Worm (Caenorhabditis elegans) whole organism, L3 larva: ENCODE data around the gene F16G10.6.

Experiments
- R02D3.7 ChIP-seq: fragments of 150-350 bp; optimal IDR thresholded peaks from 2 replicates; lab custom pipeline; 2014; ENCODE audit warnings: missing biosample characterization, missing genetic modification characterization
- ZK546.5 ChIP-seq: sonication (generic microtip); optimal IDR thresholded peaks from 2 replicates; lab custom pipeline; 2017; ENCODE audit warnings: missing biosample characterization, missing genetic modification characterization
- ama-1 ChIP-seq: fragments of 150-350 bp; optimal IDR thresholded peaks from 2 replicates; lab custom pipeline; 2018
- ceh-16 ChIP-seq: sonication (generic microtip); optimal IDR thresholded peaks from 2 replicates; lab custom pipeline; 2017; ENCODE audit warnings: missing biosample characterization, missing genetic modification characterization
- ceh-28 ChIP-seq: fragments of 150-350 bp; optimal IDR thresholded peaks from 2 replicates; lab custom pipeline; 2014; ENCODE audit warnings: missing biosample characterization, missing genetic modification reagents, missing genetic modification characterization
- ceh-82 ChIP-seq: fragments of 150-350 bp; optimal IDR thresholded peaks from 2 replicates; lab custom pipeline; 2014; ENCODE audit warnings: missing biosample characterization, missing genetic modification characterization
- ceh-9 ChIP-seq: sonication (generic microtip); optimal IDR thresholded peaks from 2 replicates; lab custom pipeline; 2018; ENCODE audit warnings: missing biosample characterization, missing genetic modification characterization
- egl-27 ChIP-seq: sonication (generic microtip); optimal IDR thresholded peaks from 4 replicates; lab custom pipeline; 2017; ENCODE audit warnings: missing biosample characterization, missing genetic modification reagents, missing genetic modification characterization
- elt-1 ChIP-seq: fragments of 150-350 bp; optimal IDR thresholded peaks from 2 replicates; lab custom pipeline; 2014; ENCODE audit warnings: missing biosample characterization, missing genetic modification characterization
- elt-2 ChIP-seq: sonication (generic microtip); optimal IDR thresholded peaks from 2 replicates; lab custom pipeline; 2016; ENCODE audit warnings: missing genetic modification reagents, mild to moderate bottlenecking, missing genetic modification characterization, missing compliant biosample characterization
- elt-3 ChIP-seq, 3 experiments: fragments of 150-350 bp in 1 of 3; sonication (generic microtip) in 2 of 3; optimal IDR thresholded peaks; 2 replicates in 2 of 3; 4 replicates in 1 of 3; lab custom pipeline; 2014 to 2017; ENCODE audit warnings: missing biosample characterization in 3 of 3, missing genetic modification characterization in 3 of 3
- eor-1 ChIP-seq, 2 experiments: fragments of 150-350 bp; optimal IDR thresholded peaks; 2 replicates each; lab custom pipeline; 2014 to 2018; ENCODE audit warnings: missing biosample characterization in 2 of 2, missing genetic modification characterization in 2 of 2
- fkh-10 ChIP-seq: sonication (generic microtip); optimal IDR thresholded peaks from 2 replicates; lab custom pipeline; 2017; ENCODE audit warnings: missing biosample characterization, missing genetic modification reagents, missing genetic modification characterization
- fkh-2 ChIP-seq: fragments of 150-350 bp; optimal IDR thresholded peaks from 2 replicates; lab custom pipeline; 2014; ENCODE audit warnings: missing biosample characterization, missing genetic modification reagents, missing genetic modification characterization
- fos-1 ChIP-seq: fragments of 150-350 bp; optimal IDR thresholded peaks from 2 replicates; lab custom pipeline; 2014; ENCODE audit warnings: missing biosample characterization, missing genetic modification characterization
- hmg-11 ChIP-seq: sonication (generic microtip); optimal IDR thresholded peaks from 2 replicates; lab custom pipeline; 2016; ENCODE audit warnings: missing genetic modification characterization, missing compliant biosample characterization
- jun-1 ChIP-seq: fragments of 150-350 bp; optimal IDR thresholded peaks from 2 replicates; lab custom pipeline; 2014; ENCODE audit warnings: missing biosample characterization, missing genetic modification reagents, missing genetic modification characterization
- lin-15B ChIP-seq: fragments of 150-350 bp; optimal IDR thresholded peaks from 2 replicates; lab custom pipeline; 2014; ENCODE audit warnings: missing biosample characterization, missing genetic modification characterization
- lin-39 ChIP-seq: fragments of 150-350 bp; optimal IDR thresholded peaks from 2 replicates; lab custom pipeline; 2018; ENCODE audit warnings: missing biosample characterization, missing genetic modification reagents, missing genetic modification characterization
- lsy-12 ChIP-seq: sonication (generic microtip); optimal IDR thresholded peaks from 2 replicates; lab custom pipeline; 2016; ENCODE audit warnings: mild to moderate bottlenecking, missing genetic modification characterization, missing compliant biosample characterization
- mdl-1 ChIP-seq: fragments of 150-350 bp; optimal IDR thresholded peaks from 2 replicates; lab custom pipeline; 2014; ENCODE audit warnings: missing biosample characterization, missing genetic modification characterization
- nfya-1 ChIP-seq: sonication (generic microtip); optimal IDR thresholded peaks from 2 replicates; lab custom pipeline; 2017; ENCODE audit warnings: missing genetic modification characterization, mild to moderate bottlenecking, missing compliant biosample characterization, antibody characterized with exemption, moderate library complexity; ENCODE audit not compliant: insufficient read depth
- nhr-11 ChIP-seq: fragments of 150-350 bp; optimal IDR thresholded peaks from 2 replicates; lab custom pipeline; 2014; ENCODE audit warnings: missing biosample characterization, missing genetic modification characterization
- nhr-12 ChIP-seq: fragments of 150-350 bp; optimal IDR thresholded peaks from 2 replicates; lab custom pipeline; 2014; ENCODE audit warnings: missing biosample characterization, missing genetic modification characterization
- nhr-23 ChIP-seq: fragments of 150-350 bp; optimal IDR thresholded peaks from 2 replicates; lab custom pipeline; 2014; ENCODE audit warnings: missing biosample characterization, missing genetic modification reagents, missing genetic modification characterization
- nhr-237 ChIP-seq: fragments of 150-350 bp; optimal IDR thresholded peaks from 2 replicates; lab custom pipeline; 2014; ENCODE audit warnings: missing biosample characterization, missing genetic modification characterization
- nhr-28 ChIP-seq: fragments of 150-350 bp; optimal IDR thresholded peaks from 2 replicates; lab custom pipeline; 2014; ENCODE audit warnings: missing biosample characterization, missing genetic modification characterization
- nhr-76 ChIP-seq: fragments of 150-350 bp; sonication (generic microtip); optimal IDR thresholded peaks from 5 replicates; lab custom pipeline; 2014; ENCODE audit warnings: missing biosample characterization, missing genetic modification characterization
- nhr-77 ChIP-seq: fragments of 150-350 bp; optimal IDR thresholded peaks from 2 replicates; lab custom pipeline; 2014; ENCODE audit warnings: missing biosample characterization, missing genetic modification characterization
- pha-4 ChIP-seq: fragments of 150-350 bp; optimal IDR thresholded peaks from 2 replicates; lab custom pipeline; 2014; ENCODE audit warnings: missing biosample characterization, missing genetic modification reagents, missing genetic modification characterization
- pqm-1 ChIP-seq: fragments of 150-350 bp; optimal IDR thresholded peaks from 2 replicates; lab custom pipeline; 2017; ENCODE audit warnings: missing biosample characterization, missing genetic modification characterization, inconsistent platforms
- sea-2 ChIP-seq: fragments of 150-350 bp; sonication (generic microtip); optimal IDR thresholded peaks from 4 replicates; lab custom pipeline; 2014; ENCODE audit warnings: missing biosample characterization, missing genetic modification reagents, missing genetic modification characterization
- snpc-4 ChIP-seq: fragments of 150-350 bp; optimal IDR thresholded peaks from 2 replicates; lab custom pipeline; 2014; ENCODE audit warnings: missing biosample characterization, missing genetic modification characterization
- tbx-2 ChIP-seq: sonication (generic microtip); optimal IDR thresholded peaks from 2 replicates; lab custom pipeline; 2016; ENCODE audit warnings: mild to moderate bottlenecking, missing genetic modification characterization, missing compliant biosample characterization
- unc-39 ChIP-seq: sonication (generic microtip); optimal IDR thresholded peaks from 4 replicates; lab custom pipeline; 2017; ENCODE audit warnings: missing biosample characterization, missing genetic modification characterization
- unc-62 ChIP-seq: fragments of 150-350 bp; sonication (generic microtip); optimal IDR thresholded peaks from 4 replicates; lab custom pipeline; 2014; ENCODE audit warnings: missing biosample characterization, missing genetic modification reagents, missing genetic modification characterization
- ztf-11 ChIP-seq: fragments of 150-350 bp; optimal IDR thresholded peaks from 2 replicates; lab custom pipeline; 2014; ENCODE audit warnings: missing biosample characterization, missing genetic modification characterization
- ztf-4 ChIP-seq: fragments of 150-350 bp; optimal IDR thresholded peaks from 2 replicates; lab custom pipeline; 2014; ENCODE audit warnings: missing biosample characterization, missing genetic modification characterization

Gene F16G10.6

ce11 chrII:2417889-2418288 lies 40.2 kb upstream of the F16G10.6 start, which contains the start of the genes F42G2.5 and F42G2.7:
TSS of gene F42G2.5 (minus strand) at chrII:2417989.
TSS of gene F42G2.7 (plus strand) at chrII:2418158.
- TF ChIP-seq elt-2 (tag; lab: Kevin White, UChicago): peak; percentile 44
- TF ChIP-seq nhr-28 (tag; lab: Kevin White, UChicago): no peak
- TF ChIP-seq elt-3 (tag; optimal IDR thresholded peaks at IDR 0.05; lab: Kevin White, UChicago): no peak
- TF ChIP-seq nhr-76: no peak
- TF ChIP-seq egl-27 (tag; lab: Kevin White, UChicago): no peak
- no peak for TF ChIP-seq pqm-1

DNA sequence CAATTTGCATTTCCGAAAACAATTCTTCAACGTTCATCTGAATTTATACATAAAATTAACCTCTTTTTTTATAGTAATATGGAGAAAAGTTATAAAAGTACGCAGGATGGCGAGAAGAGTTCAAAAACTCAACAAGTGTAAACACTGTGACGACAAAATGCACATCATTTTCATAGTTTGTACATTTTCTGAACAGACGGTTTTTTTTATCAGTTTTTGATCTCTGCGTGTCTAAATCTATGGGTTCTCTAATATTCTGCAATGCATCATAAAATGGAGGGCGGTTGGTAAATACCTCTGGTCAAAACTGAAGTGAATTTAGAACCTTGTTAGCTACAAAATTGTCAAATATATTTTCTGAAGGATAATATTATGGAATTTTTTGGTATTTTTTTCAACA lies 37.8 kb upstream of the F16G10.6 start, which contains the start of gene fbxa-4:
Gene fbxa-4, minus strand, starts transcription at position 93 of the 400 bp plus-strand sequence.
- TF ChIP-seq pqm-1 (peak; percentile 70), fkh-10 (no peak), nhr-23 (tag; lab: Kevin White, UChicago) (no peak), nhr-77 (tag; lab: Kevin White, UChicago) (no peak), ztf-11 (no peak), nfya-1 (no peak), fkh-2 (tag; lab: Kevin White, UChicago) (no peak), pha-4 (tag; lab: Kevin White, UChicago) (peak; percentile 72), elt-2 (tag; lab: Kevin White, UChicago) (peak; percentile 76), jun-1 (tag; lab: Kevin White, UChicago) (peak; percentile 16), ceh-28 (no peak)

DNA sequence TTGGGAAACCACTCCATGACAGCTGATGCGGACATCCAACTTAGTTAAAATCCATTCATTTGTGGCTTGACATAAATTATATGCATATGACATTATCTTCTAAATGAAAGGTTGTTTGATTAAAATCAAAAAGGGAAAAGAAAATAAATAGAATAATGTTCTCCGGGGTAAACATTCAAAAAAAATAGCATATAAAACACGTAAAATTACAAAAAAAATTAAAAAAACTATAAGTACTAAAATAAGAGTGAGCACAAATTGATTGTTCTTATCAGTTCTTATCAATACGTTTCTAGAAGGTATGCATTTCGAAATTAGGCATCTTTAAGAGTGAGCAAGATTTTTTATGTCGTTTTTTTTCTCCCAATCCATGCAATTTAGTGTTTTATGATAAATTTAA lies 35.0 kb upstream of the F16G10.6 start, which contains the start of gene fbxa-182:
Gene fbxa-182, minus strand, starts transcription at position 101 of the 400 bp plus-strand sequence.
- TF ChIP-seq pha-4 (tag; lab: Kevin White, UChicago) (peak; percentile 8), snpc-4 (tag; lab: Kevin White, UChicago) (no peak), nhr-76 (no peak), nhr-237 (no peak), elt-2 (tag; lab: Kevin White, UChicago) (peak; percentile 54), jun-1 (tag; lab: Kevin White, UChicago) (no peak), ZK546.5 (tag; lab: Kevin White, UChicago) (no peak), lin-39 (no peak), ceh-28 (no peak), ceh-9 (tag; lab: Kevin White, UChicago) (no peak), nhr-12 (tag; lab: Kevin White, UChicago) (no peak), R02D3.7 (tag; lab: Kevin White, UChicago) (no peak), pqm-1 (peak; percentile 37)
- TF ChIP-seq, all 47 proteins: peak for 3

- TF ChIP-seq tbx-2 (tag; lab: Kevin White, UChicago): no peak
- no peak for TF ChIP-seq ztf-11
- TF ChIP-seq ZK546.5 (tag; lab: Kevin White, UChicago): no peak
- TF ChIP-seq nhr-77 (tag; lab: Kevin White, UChicago): no peak
- no peak for TF ChIP-seq unc-62 (GFP tag; lab: Kevin White, UChicago)
- TF ChIP-seq jun-1 (tag; lab: Kevin White, UChicago): no peak
Observed at ce11 chrII:2411555-2411954, 33.9 kb upstream of the F16G10.6 start.

DNA sequence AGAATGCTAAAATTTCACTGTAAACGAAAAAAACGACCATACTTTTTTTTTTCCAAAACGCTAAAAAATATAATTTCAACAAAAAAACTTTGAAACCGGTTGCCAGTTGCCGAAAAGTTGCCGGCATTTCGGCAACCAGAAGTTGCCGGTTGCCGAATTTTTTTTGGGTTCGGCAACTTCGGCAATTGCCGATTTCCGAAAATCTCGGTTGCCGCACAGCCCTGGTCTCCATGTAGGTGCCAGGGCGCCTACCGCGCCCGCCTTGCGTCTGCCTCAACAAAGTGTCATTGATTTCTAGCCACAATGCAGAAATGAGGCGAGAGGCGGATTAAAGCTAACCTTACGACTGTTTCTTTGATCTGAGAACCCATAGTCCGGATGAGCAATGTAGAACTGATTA lies 33.4 kb upstream of the F16G10.6 start:
- TF ChIP-seq fkh-2 (tag; lab: Kevin White, UChicago): no peak
- TF ChIP-seq pqm-1: no peak
- TF ChIP-seq ZK546.5 (tag; lab: Kevin White, UChicago): no peak
- no peak for TF ChIP-seq snpc-4 (tag; lab: Kevin White, UChicago)
- no peak for TF ChIP-seq ceh-9 (tag; lab: Kevin White, UChicago)
- no peak for TF ChIP-seq elt-2 (tag; lab: Kevin White, UChicago)
- no peak for TF ChIP-seq lsy-12 (tag; lab: Kevin White, UChicago)
- no peak for TF ChIP-seq nhr-23 (tag; lab: Kevin White, UChicago)
- no peak for TF ChIP-seq ztf-4 (tag; lab: Kevin White, UChicago)
- TF ChIP-seq hmg-11 (tag; lab: Kevin White, UChicago): no peak
- TF ChIP-seq ama-1 (lab: Kevin White, UChicago): no peak
- TF ChIP-seq fos-1: no peak
- no peak for TF ChIP-seq ceh-16
- no peak for TF ChIP-seq egl-27 (tag; lab: Kevin White, UChicago)
- TF ChIP-seq nhr-77 (tag; lab: Kevin White, UChicago): no peak

ce11 chrII:2403984-2404383 lies 26.3 kb upstream of the F16G10.6 start, which contains the start of gene F16G10.1:
TSS of gene F16G10.1 (plus strand) at chrII:2404284.
- TF ChIP-seq ceh-82 (tag; lab: Kevin White, UChicago): no peak
- no peak for TF ChIP-seq elt-2 (tag; lab: Kevin White, UChicago)
- no peak for TF ChIP-seq nhr-11 (tag; lab: Kevin White, UChicago)
- no peak for TF ChIP-seq eor-1 (tag; optimal IDR thresholded peaks at IDR 0.05; lab: Kevin White, UChicago)
- no peak for TF ChIP-seq sea-2 (GFP tag; lab: Kevin White, UChicago)
- TF ChIP-seq elt-3 (tag; optimal IDR thresholded peaks at IDR 0.05; lab: Kevin White, UChicago): no peak
- TF ChIP-seq elt-1 (tag; lab: Kevin White, UChicago): no peak
- no peak for TF ChIP-seq jun-1 (tag; lab: Kevin White, UChicago)
- TF ChIP-seq ceh-16: no peak
- no peak for TF ChIP-seq nhr-237
- TF ChIP-seq ztf-4 (tag; lab: Kevin White, UChicago): no peak
- TF ChIP-seq nhr-28 (tag; lab: Kevin White, UChicago): no peak
- no peak for TF ChIP-seq mdl-1
- TF ChIP-seq pha-4 (tag; lab: Kevin White, UChicago): no peak
- no peak for TF ChIP-seq lsy-12 (tag; lab: Kevin White, UChicago)
- no peak for TF ChIP-seq lin-15B
- no peak for TF ChIP-seq fkh-10
- no peak for TF ChIP-seq unc-39 (tag; lab: Kevin White, UChicago)
